Fruit fly (Drosophila melanogaster): ENCODE measurements around the gene CG14050.
A peak's percentile ranks its signal among the peaks of the same experiment; 100 is the strongest.

CG14050 gene

DNA sequence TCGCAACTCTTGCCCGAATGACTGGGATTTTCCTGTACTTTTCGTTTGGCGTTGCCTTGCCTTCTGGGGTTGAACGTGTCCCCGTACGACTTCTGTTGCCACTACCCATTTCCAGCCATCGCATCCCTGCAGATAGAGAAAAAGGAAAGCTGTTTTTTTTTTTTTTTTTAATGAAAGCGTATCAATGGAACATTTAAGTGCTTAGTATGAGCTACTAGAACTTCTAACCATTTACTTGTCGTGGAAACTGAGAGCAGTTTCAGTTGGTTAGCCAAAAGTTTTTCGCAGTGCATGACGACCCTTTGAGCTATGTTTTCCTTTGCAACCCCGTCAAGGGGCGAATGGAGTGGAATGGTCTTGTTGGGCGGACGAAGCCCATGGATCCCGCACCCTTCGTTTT, 3.3 kb upstream of the CG14050 start (continued):
- TF ChIP-seq C15 (GFP tag; IDR thresholded peaks at IDR 0.05) (no peak), Med (GFP tag) (peak; percentile 89), CG3995 (GFP tag; optimal IDR thresholded peaks at IDR 0.05) (no peak), bowl (GFP tag; IDR thresholded peaks at IDR 0.05) (no peak), CG12299 (tag; optimal IDR thresholded peaks at IDR 0.05) (peak; percentile 38), tgo (GFP tag; IDR thresholded peaks at IDR 0.05) (peak; percentile 70), CG11504 (tag; optimal IDR thresholded peaks at IDR 0.05) (peak; percentile 70), pros (GFP tag; optimal IDR thresholded peaks at IDR 0.05) (peak; percentile 67), Hey (tag; optimal IDR thresholded peaks at IDR 0.05) (no peak), pb (GFP tag; optimal IDR thresholded peaks at IDR 0.05) (peak; percentile 54), Doc2 (GFP tag; IDR thresholded peaks at IDR 0.05) (no peak), Hmx (GFP tag; optimal IDR thresholded peaks at IDR 0.05) (no peak), CG9876 (GFP tag; optimal IDR thresholded peaks at IDR 0.05) (peak; percentile 73), vnd (GFP tag; IDR thresholded peaks at IDR 0.05; ENCODE audit: partially characterized antibody) (no peak), Fer2 (tag; optimal IDR thresholded peaks at IDR 0.05) (peak; percentile 2), tll (GFP tag; optimal IDR thresholded peaks at IDR 0.05) (no peak), Atf-2 (GFP tag; optimal IDR thresholded peaks at IDR 0.05) (peak; percentile 63), CG6813 (GFP tag; optimal IDR thresholded peaks at IDR 0.05) (peak; percentile 33), CG6854 (GFP tag; optimal IDR thresholded peaks at IDR 0.05) (peak; percentile 38), Aef1 (GFP tag; IDR thresholded peaks at IDR 0.05) (peak; percentile 57; the same call in 1 of the 3 replicates), Eip74EF (GFP tag; optimal IDR thresholded peaks at IDR 0.05) (peak in 1 of 2 experiments; percentile 62), CG7372 (GFP tag; IDR thresholded peaks at IDR 0.05) (peak; percentile 61), sna (GFP tag; IDR thresholded peaks at IDR 0.05; ENCODE audit: partially characterized antibody) (no peak), chn (GFP tag; optimal IDR thresholded peaks at IDR 0.05) (peak; percentile 84), CG18619 (GFP tag; optimal IDR thresholded peaks at IDR 0.05) (peak; percentile 67), mirr (GFP tag; optimal IDR thresholded peaks at IDR 0.05) (no peak), lilli (GFP tag; optimal IDR thresholded peaks at IDR 0.05) (peak; percentile 84), eyg (GFP tag; optimal IDR thresholded peaks at IDR 0.05) (peak; percentile 37), CG32767 (GFP tag; IDR thresholded peaks at IDR 0.05) (peak; percentile 83), Dip3 (GFP tag; optimal IDR thresholded peaks at IDR 0.05) (no peak), Hr78 (GFP tag; optimal IDR thresholded peaks at IDR 0.05) (no peak), Tbp (GFP tag; optimal IDR thresholded peaks at IDR 0.05) (no peak), CG6791 (GFP tag; IDR thresholded peaks at IDR 0.05; ENCODE audit: partially characterized antibody) (no peak), CG31365 (tag; optimal IDR thresholded peaks at IDR 0.05) (no peak), pan (optimal IDR thresholded peaks at IDR 0.05) (no peak), pan (GFP tag; optimal IDR thresholded peaks at IDR 0.05 in 1 of 2, IDR thresholded peaks at IDR 0.05 in 1 of 2) (peak in 1 of 2 experiments; percentile 74), dm (GFP tag; optimal IDR thresholded peaks at IDR 0.05) (peak; percentile 64), CG4617 (GFP tag; optimal IDR thresholded peaks at IDR 0.05; ENCODE audit: borderline replicate concordance) (peak; percentile 50), CG8478 (optimal IDR thresholded peaks at IDR 0.05) (no peak), amos (GFP tag; IDR thresholded peaks at IDR 0.05; ENCODE audit: partially characterized antibody) (no peak), CG16863 (GFP tag; optimal IDR thresholded peaks at IDR 0.05) (peak; percentile 87), CG14965 (GFP tag; optimal IDR thresholded peaks at IDR 0.05; ENCODE audit: borderline replicate concordance) (no peak), Side (GFP tag; optimal IDR thresholded peaks at IDR 0.05) (peak; percentile 77), CG8765 (GFP tag; IDR thresholded peaks at IDR 0.05) (peak; percentile 62), tna (GFP tag; IDR thresholded peaks at IDR 0.05; ENCODE audit: partially characterized antibody) (no peak), CG11723 (GFP tag; optimal IDR thresholded peaks at IDR 0.05) (peak; percentile 36), p53 (GFP tag; optimal IDR thresholded peaks at IDR 0.05) (no peak), CG10209 (GFP tag; optimal IDR thresholded peaks at IDR 0.05) (peak; percentile 53), Dfd (GFP tag; optimal IDR thresholded peaks at IDR 0.05) (no peak), CG7928 (GFP tag; optimal IDR thresholded peaks at IDR 0.05) (no peak), Rfx (GFP tag; IDR thresholded peaks at IDR 0.05) (peak; percentile 72)
